Fruit fly (Drosophila melanogaster) Kc167 (cell line): ENCODE measurements around the gene CG1662.

Source experiments
- Sin3A ChIP-seq: fragments of >200 bp; optimal IDR thresholded peaks from 2 replicates; lab custom pipeline; 2018; ENCODE audit warnings: missing external identifiers
- h ChIP-seq: fragments of >200 bp; optimal IDR thresholded peaks from 3 replicates; lab custom pipeline; 2018; ENCODE audit warnings: missing external identifiers
- insv ChIP-seq: fragments of >200 bp; optimal IDR thresholded peaks from 3 replicates; lab custom pipeline; 2018; ENCODE audit warnings: missing external identifiers

dm6 chrX:13402763-13403162 lies 15.4 kb downstream of the CG1662 start, which contains the start of gene CG12725:
- TF ChIP-seq h (lab: Kevin White, UChicago): no peak
- TF ChIP-seq insv (lab: Kevin White, UChicago): no peak
- no peak for TF ChIP-seq Sin3A (lab: Kevin White, UChicago)
